Worm (Caenorhabditis elegans): Measurements from ENCODE around the gene C44H9.5.

- TF ChIP-seq nhr-6 (tag; optimal IDR thresholded peaks at IDR 0.05), result no peak
- no peak for TF ChIP-seq Y55F3AM.14 (GFP tag; optimal IDR thresholded peaks at IDR 0.05)
- TF ChIP-seq R02D3.7 (tag; optimal IDR thresholded peaks at IDR 0.05), result no peak
- TF ChIP-seq fos-1 (tag; optimal IDR thresholded peaks at IDR 0.05), result no peak
- no peak for TF ChIP-seq ama-1 (optimal IDR thresholded peaks at IDR 0.05)
- no peak for TF ChIP-seq aly-2 (tag; optimal IDR thresholded peaks at IDR 0.05)
- no peak for TF ChIP-seq F13H6.1 (tag; optimal IDR thresholded peaks at IDR 0.05)
- TF ChIP-seq nhr-11 (tag; optimal IDR thresholded peaks at IDR 0.05), result no peak
- no peak for TF ChIP-seq elt-3 (tag; optimal IDR thresholded peaks at IDR 0.05)
- TF ChIP-seq ceh-82 (tag; optimal IDR thresholded peaks at IDR 0.05), result no peak
- no peak for TF ChIP-seq unc-62 (GFP tag; optimal IDR thresholded peaks at IDR 0.05)
- TF ChIP-seq ztf-11 (tag; optimal IDR thresholded peaks at IDR 0.05), result no peak
- no peak for TF ChIP-seq skn-1 (tag; optimal IDR thresholded peaks at IDR 0.05)
- TF ChIP-seq nhr-237 (tag; optimal IDR thresholded peaks at IDR 0.05), result no peak
These were observed 46.1 kb upstream of the C44H9.5 start, which contains the start of gene ttbk-7 for ce11 chrV:12895772-12896171.
